Worm (Caenorhabditis elegans): ENCODE data around the gene str-103.

DNA sequence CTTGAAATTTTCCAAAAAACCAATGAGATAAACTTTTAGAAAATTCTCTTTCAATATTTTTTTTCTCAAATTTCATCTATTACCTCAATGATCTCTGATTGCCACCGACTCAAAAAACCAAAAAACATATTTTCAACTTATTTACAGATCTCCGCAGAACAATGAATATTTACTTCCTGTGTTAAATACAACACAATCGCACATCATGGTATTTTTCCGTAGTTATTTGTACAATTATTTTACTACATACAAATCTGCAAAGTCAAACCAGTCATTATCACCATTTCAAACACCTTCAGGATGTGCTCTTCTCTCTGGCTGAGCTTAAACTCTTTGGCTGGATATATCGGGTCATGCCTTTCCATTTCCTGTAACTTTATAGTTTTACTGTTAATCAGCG lies 47.4 kb upstream of the str-103 start, which contains the start of gene str-108:
- TF ChIP-seq lsy-2 (tag; optimal IDR thresholded peaks at IDR 0.05) (no peak), dmd-4 (tag; optimal IDR thresholded peaks at IDR 0.05) (no peak), Y55F3AM.14 (GFP tag; optimal IDR thresholded peaks at IDR 0.05) (no peak), nhr-21 (tag; optimal IDR thresholded peaks at IDR 0.05) (no peak), mdl-1 (tag; optimal IDR thresholded peaks at IDR 0.05) (no peak), nhr-11 (tag; optimal IDR thresholded peaks at IDR 0.05) (no peak), lin-39 (tag; optimal IDR thresholded peaks at IDR 0.05) (no peak), F13H6.1 (tag; optimal IDR thresholded peaks at IDR 0.05) (no peak), skn-1 (tag; optimal IDR thresholded peaks at IDR 0.05) (no peak), lin-11 (tag; optimal IDR thresholded peaks at IDR 0.05) (no peak), elt-1 (tag; optimal IDR thresholded peaks at IDR 0.05) (no peak), nhr-6 (tag; optimal IDR thresholded peaks at IDR 0.05) (no peak), alr-1 (tag; optimal IDR thresholded peaks at IDR 0.05) (no peak), nhr-25 (tag; optimal IDR thresholded peaks at IDR 0.05) (no peak)
